Fruit fly (Drosophila melanogaster): ENCODE results near the gene Cog8.
A peak's percentile ranks its signal among the peaks of the same experiment; 100 is the strongest.

Gene Cog8

dm6 chr2L:11516526-11517441, 18.0 kb upstream of the Cog8 start, which contains the start of the genes Dlg5 and CG4970 (continued):
- TF ChIP-seq CG4404 (GFP tag; IDR thresholded peaks at IDR 0.05): no peak
- TF ChIP-seq Ada2b (GFP tag; IDR thresholded peaks at IDR 0.05): no peak
- TF ChIP-seq croc (GFP tag; conservative IDR thresholded peaks at IDR 0.05): no peak
- peak; percentile 86 for TF ChIP-seq bbx (GFP tag; IDR thresholded peaks at IDR 0.05; ENCODE audit: partially characterized antibody)
- TF ChIP-seq oc (tag; optimal IDR thresholded peaks at IDR 0.05): no peak
- TF ChIP-seq phol (tag; optimal IDR thresholded peaks at IDR 0.05): no peak
- TF ChIP-seq Hmx (GFP tag; optimal IDR thresholded peaks at IDR 0.05): no peak
- no peak for TF ChIP-seq CG14965 (GFP tag; optimal IDR thresholded peaks at IDR 0.05; ENCODE audit: borderline replicate concordance)
- no peak for TF ChIP-seq CG12219 (GFP tag; optimal IDR thresholded peaks at IDR 0.05)
- no peak for TF ChIP-seq CG2889 (GFP tag; IDR thresholded peaks at IDR 0.05)
- no peak for TF ChIP-seq CG8281 (tag; optimal IDR thresholded peaks at IDR 0.05)
- no peak for TF ChIP-seq Fer1 (GFP tag; optimal IDR thresholded peaks at IDR 0.05)
- TF ChIP-seq CG2120 (GFP tag; optimal IDR thresholded peaks at IDR 0.05): no peak
- no peak for TF ChIP-seq CG10565 (GFP tag; optimal IDR thresholded peaks at IDR 0.05)
- peak; percentile 51 for TF ChIP-seq Myb (GFP tag; optimal IDR thresholded peaks at IDR 0.05)
- TF ChIP-seq cad (GFP tag; optimal IDR thresholded peaks at IDR 0.05): no peak
- no peak for TF ChIP-seq psq (GFP tag; optimal IDR thresholded peaks at IDR 0.05)
- TF ChIP-seq CG30020 (tag; optimal IDR thresholded peaks at IDR 0.05): no peak
- no peak for TF ChIP-seq CG12744 (GFP tag; optimal IDR thresholded peaks at IDR 0.05)
- TF ChIP-seq sna (GFP tag; IDR thresholded peaks at IDR 0.05; ENCODE audit: partially characterized antibody): peak; percentile 66; the same call in 1 of the 2 replicates
- no peak for TF ChIP-seq CG13296 (GFP tag; optimal IDR thresholded peaks at IDR 0.05)
- TF ChIP-seq seq (GFP tag; IDR thresholded peaks at IDR 0.05): no peak
- no peak for TF ChIP-seq Spps (tag; optimal IDR thresholded peaks at IDR 0.05)
- TF ChIP-seq pita (GFP tag; optimal IDR thresholded peaks at IDR 0.05): peak; percentile 97
- no peak for TF ChIP-seq jigr1 (GFP tag; IDR thresholded peaks at IDR 0.05)
- TF ChIP-seq CG31365 (tag; optimal IDR thresholded peaks at IDR 0.05): no peak
- no peak for TF ChIP-seq PHDP (tag; optimal IDR thresholded peaks at IDR 0.05)
- no peak for TF ChIP-seq CG1647 (GFP tag; optimal IDR thresholded peaks at IDR 0.05)
- TF ChIP-seq CG4617 (GFP tag; optimal IDR thresholded peaks at IDR 0.05; ENCODE audit: borderline replicate concordance): peak; percentile 33
- no peak for TF ChIP-seq CG3838 (GFP tag; optimal IDR thresholded peaks at IDR 0.05)
- no peak for TF ChIP-seq CG6689 (GFP tag; IDR thresholded peaks at IDR 0.05)
- peak; percentile 37 for TF ChIP-seq CG18599 (GFP tag; optimal IDR thresholded peaks at IDR 0.05)
- TF ChIP-seq CG6854 (GFP tag; optimal IDR thresholded peaks at IDR 0.05): no peak
- TF ChIP-seq Chrac-16 (GFP tag; optimal IDR thresholded peaks at IDR 0.05): no peak
- no peak for TF ChIP-seq bcd (GFP tag; optimal IDR thresholded peaks at IDR 0.05)
- TF ChIP-seq CG6254 (GFP tag; optimal IDR thresholded peaks at IDR 0.05): no peak
- no peak for TF ChIP-seq CG6765 (GFP tag; optimal IDR thresholded peaks at IDR 0.05)
- TF ChIP-seq tx (GFP tag; optimal IDR thresholded peaks at IDR 0.05): no peak
- no peak for TF ChIP-seq CG10654 (GFP tag; optimal IDR thresholded peaks at IDR 0.05)
- TF ChIP-seq nau (GFP tag; optimal IDR thresholded peaks at IDR 0.05): no peak
- no peak for TF ChIP-seq HLHmδ (GFP tag; optimal IDR thresholded peaks at IDR 0.05)
- no peak; the same call in 2 of the 3 replicates for TF ChIP-seq zen2 (GFP tag; IDR thresholded peaks at IDR 0.05; ENCODE audit: partially characterized antibody)
- TF ChIP-seq Bgb (GFP tag; IDR thresholded peaks at IDR 0.05; ENCODE audit: partially characterized antibody): peak; percentile 81
- peak; percentile 86 for TF ChIP-seq BEAF-32 (GFP tag; optimal IDR thresholded peaks at IDR 0.05)
- peak; percentile 79 for TF ChIP-seq CG13287 (GFP tag; IDR thresholded peaks at IDR 0.05; ENCODE audit: partially characterized antibody)
- no peak for TF ChIP-seq klu (GFP tag; IDR thresholded peaks at IDR 0.05)
- peak; percentile 20; the same call in 1 of the 2 replicates for TF ChIP-seq CG9932 (GFP tag; IDR thresholded peaks at IDR 0.05)
- peak; percentile 46; the same call in 2 of the 3 replicates for TF ChIP-seq CG14860 (GFP tag; IDR thresholded peaks at IDR 0.05; ENCODE audit: partially characterized antibody)
